Worm (Caenorhabditis elegans) whole organism, L4 larva: ENCODE results near the gene fip-2.
A peak's percentile ranks its signal among the peaks of the same experiment; 100 is the strongest.

Experiments used
- D1046.2 ChIP-seq: fragments of 200-800 bp; sonication (Bioruptor generic); IDR thresholded peaks from 2 replicates; pipeline ENCODE4 v1.3.6; 2022; ENCODE audit warnings: missing genetic modification characterization, missing compliant biosample characterization
- F26F4.8 ChIP-seq: fragments of 200-800 bp; sonication (Bioruptor generic); conservative IDR thresholded peaks from 2 replicates; pipeline ENCODE4 v1.3.6; 2022; ENCODE audit warnings: missing genetic modification characterization, missing compliant biosample characterization
- T26A8.4 ChIP-seq: fragments of 200-800 bp; sonication (Bioruptor generic); IDR thresholded peaks from 2 replicates; pipeline ENCODE4 v1.3.6; 2022; ENCODE audit warnings: missing genetic modification characterization, missing compliant biosample characterization
- ZK337.2 ChIP-seq: fragments of 200-800 bp; sonication (Bioruptor generic); IDR thresholded peaks from 2 replicates; pipeline ENCODE4 v1.3.6; 2022; ENCODE audit warnings: missing genetic modification reagents, missing genetic modification characterization, missing compliant biosample characterization
- ZK546.5 ChIP-seq, 2 experiments: sonication (generic microtip); optimal IDR thresholded peaks; 2 replicates each; lab custom pipeline; 2017; ENCODE audit warnings: missing biosample characterization in 2 of 2, missing genetic modification characterization in 2 of 2
- aha-1 ChIP-seq: fragments of 150-350 bp; peaks from one replicate; lab custom pipeline; 2014; ENCODE audit warnings: missing biosample characterization, missing genetic modification characterization
- ces-1 ChIP-seq: fragments of 150-350 bp; sonication (generic microtip); optimal IDR thresholded peaks from 4 replicates; lab custom pipeline; 2014; ENCODE audit warnings: missing biosample characterization, missing genetic modification reagents, missing genetic modification characterization
- ctbp-1 ChIP-seq: fragments of 200-800 bp; sonication (Bioruptor generic); IDR thresholded peaks from 2 replicates; pipeline ENCODE4 v1.3.6; 2022; ENCODE audit warnings: missing genetic modification reagents, missing genetic modification characterization, missing compliant biosample characterization
- daf-16 ChIP-seq, 3 experiments: sonication (generic microtip); optimal IDR thresholded peaks; 2 replicates each; lab custom pipeline; 2016 to 2017; ENCODE audit warnings: missing genetic modification characterization in 3 of 3, missing genetic modification reagents in 3 of 3, mild to moderate bottlenecking in 2 of 3, missing compliant biosample characterization in 2 of 3, missing biosample characterization in 1 of 3, moderate library complexity in 1 of 3
- dmd-6 ChIP-seq: fragments of 200-800 bp; sonication (Bioruptor generic); IDR thresholded peaks from 2 replicates; pipeline ENCODE4 v1.3.6; 2022; ENCODE audit warnings: missing genetic modification reagents, missing genetic modification characterization, missing compliant biosample characterization
- dmd-9 ChIP-seq: fragments of 200-800 bp; sonication (Bioruptor generic); IDR thresholded peaks from 2 replicates; pipeline ENCODE4 v1.3.6; 2022; ENCODE audit warnings: missing genetic modification reagents, missing genetic modification characterization, missing compliant biosample characterization
- dve-1 ChIP-seq: sonication (generic microtip); optimal IDR thresholded peaks from 2 replicates; lab custom pipeline; 2017; ENCODE audit warnings: antibody characterized with exemption, mild to moderate bottlenecking, missing genetic modification characterization, missing compliant biosample characterization; ENCODE audit not compliant: insufficient read depth
- hlh-11 ChIP-seq: fragments of 200-800 bp; sonication (Bioruptor generic); optimal IDR thresholded peaks from 2 replicates; lab custom pipeline; 2018; ENCODE audit warnings: mild to moderate bottlenecking, missing genetic modification characterization, missing compliant biosample characterization
- hlh-30 ChIP-seq: sonication (generic microtip); optimal IDR thresholded peaks from 2 replicates; lab custom pipeline; 2017; ENCODE audit warnings: antibody characterized with exemption, mild to moderate bottlenecking, missing genetic modification characterization, missing compliant biosample characterization; ENCODE audit not compliant: insufficient read depth
- lim-7 ChIP-seq: fragments of 200-800 bp; sonication (Bioruptor generic); IDR thresholded peaks from 2 replicates; pipeline ENCODE4 v1.3.6; 2022; ENCODE audit warnings: missing genetic modification characterization, missing compliant biosample characterization
- lin-13 ChIP-seq: fragments of 150-350 bp; optimal IDR thresholded peaks from 2 replicates; lab custom pipeline; 2014; ENCODE audit warnings: missing biosample characterization, missing genetic modification reagents, missing genetic modification characterization
- lin-38 ChIP-seq: fragments of 200-800 bp; sonication (Bioruptor generic); IDR thresholded peaks from 2 replicates; pipeline ENCODE4 v1.3.6; 2022; ENCODE audit warnings: missing genetic modification reagents, missing genetic modification characterization, missing compliant biosample characterization
- lsy-2 ChIP-seq, 2 experiments: fragments of 150-350 bp in 1 of 2; sonication (generic microtip) in 1 of 2; optimal IDR thresholded peaks; 2 replicates each; lab custom pipeline; 2014 to 2017; ENCODE audit warnings: missing biosample characterization in 2 of 2, missing genetic modification characterization in 2 of 2
- madf-5 ChIP-seq, 2 experiments: fragments of 200-800 bp; sonication (Bioruptor generic); IDR thresholded peaks; 2 replicates each; pipeline ENCODE4 v1.3.6; 2022; ENCODE audit warnings: missing compliant biosample characterization in 2 of 2, missing genetic modification characterization in 2 of 2
- mdl-1 ChIP-seq, 2 experiments: fragments of 150-350 bp in 1 of 2; sonication (generic microtip) in 1 of 2; optimal IDR thresholded peaks; 2 replicates each; lab custom pipeline; 2014 to 2017; ENCODE audit warnings: missing biosample characterization in 2 of 2, missing genetic modification characterization in 2 of 2
- mdt-29 ChIP-seq: fragments of 200-800 bp; sonication (Bioruptor generic); IDR thresholded peaks from 2 replicates; pipeline ENCODE4 v1.3.6; 2022; ENCODE audit warnings: missing genetic modification reagents, missing genetic modification characterization, missing compliant biosample characterization
- mes-2 ChIP-seq: sonication (generic microtip); optimal IDR thresholded peaks from 2 replicates; lab custom pipeline; 2016; ENCODE audit warnings: missing genotype, mild to moderate bottlenecking, missing genetic modification characterization, missing compliant biosample characterization; ENCODE audit not compliant: poor library complexity, severe bottlenecking
- nhr-10 ChIP-seq: fragments of 150-350 bp; optimal IDR thresholded peaks from 2 replicates; lab custom pipeline; 2014; ENCODE audit warnings: missing biosample characterization, missing genetic modification characterization
- nhr-102 ChIP-seq: sonication (generic microtip); optimal IDR thresholded peaks from 2 replicates; lab custom pipeline; 2016; ENCODE audit warnings: mild to moderate bottlenecking, missing genetic modification characterization, moderate library complexity, missing compliant biosample characterization
- nhr-11 ChIP-seq: fragments of 150-350 bp; optimal IDR thresholded peaks from 2 replicates; lab custom pipeline; 2014; ENCODE audit warnings: missing biosample characterization, missing genetic modification characterization
- nhr-111 ChIP-seq: fragments of 200-800 bp; sonication (Bioruptor generic); optimal IDR thresholded peaks from 2 replicates; lab custom pipeline; 2018; ENCODE audit warnings: mild to moderate bottlenecking, missing genetic modification characterization, missing compliant biosample characterization
- nhr-28 ChIP-seq: fragments of 150-350 bp; optimal IDR thresholded peaks from 2 replicates; lab custom pipeline; 2014; ENCODE audit warnings: missing biosample characterization, missing genetic modification characterization
- nhr-41 ChIP-seq: fragments of 200-800 bp; sonication (Bioruptor generic); IDR thresholded peaks from 2 replicates; pipeline ENCODE4 v1.3.6; 2022; ENCODE audit warnings: missing genetic modification reagents, missing genetic modification characterization, missing compliant biosample characterization
- nhr-42 ChIP-seq: fragments of 200-800 bp; sonication (Bioruptor generic); IDR thresholded peaks from 2 replicates; pipeline ENCODE4 v1.3.6; 2022; ENCODE audit warnings: missing genetic modification characterization, missing compliant biosample characterization
- nhr-77 ChIP-seq: fragments of 150-350 bp; optimal IDR thresholded peaks from 2 replicates; lab custom pipeline; 2014; ENCODE audit warnings: missing biosample characterization, missing genetic modification characterization
- pha-4 ChIP-seq, 2 experiments: fragments of 150-350 bp in 1 of 2; fragments of 200-800 bp in 1 of 2; sonication (Bioruptor generic) in 1 of 2; IDR thresholded peaks in 1 of 2; optimal IDR thresholded peaks in 1 of 2; 2 replicates each; pipeline versions ENCODE4 v1.3.6 to Lab custom; 2014 to 2022; ENCODE audit warnings: missing genetic modification characterization in 2 of 2, missing genetic modification reagents in 2 of 2, missing biosample characterization in 1 of 2, missing compliant biosample characterization in 1 of 2
- tra-1 ChIP-seq: fragments of 200-800 bp; sonication (Bioruptor generic); IDR thresholded peaks from 2 replicates; pipeline ENCODE4 v1.3.6; 2022; ENCODE audit warnings: missing genetic modification reagents, missing genetic modification characterization, missing compliant biosample characterization
- unc-130 ChIP-seq: sonication (generic microtip); optimal IDR thresholded peaks from 2 replicates; lab custom pipeline; 2016; ENCODE audit warnings: missing genetic modification reagents, missing genetic modification characterization, missing compliant biosample characterization
- unc-39 ChIP-seq: sonication (generic microtip); optimal IDR thresholded peaks from 2 replicates; lab custom pipeline; 2017; ENCODE audit warnings: missing biosample characterization, missing genetic modification characterization
- unc-62 ChIP-seq, 3 experiments: fragments of 150-350 bp in 1 of 3; sonication (generic microtip); optimal IDR thresholded peaks in 2 of 3; peaks in 1 of 3; 1 replicate in 1 of 3; 2 replicates in 2 of 3; lab custom pipeline; 2014 to 2017; ENCODE audit warnings: missing biosample characterization in 3 of 3, missing genetic modification characterization in 3 of 3, missing genetic modification reagents in 3 of 3, missing genotype in 1 of 3
- vab-7 ChIP-seq: fragments of 200-800 bp; sonication (Bioruptor generic); IDR thresholded peaks from 2 replicates; pipeline ENCODE4 v1.3.6; 2022; ENCODE audit warnings: missing genetic modification reagents, missing genetic modification characterization, missing compliant biosample characterization
- zfp-2 ChIP-seq: sonication (generic microtip); optimal IDR thresholded peaks from 2 replicates; lab custom pipeline; 2016; ENCODE audit warnings: mild to moderate bottlenecking, missing genetic modification characterization, missing compliant biosample characterization
- ztf-7 ChIP-seq: fragments of 150-350 bp; optimal IDR thresholded peaks from 2 replicates; lab custom pipeline; 2014; ENCODE audit warnings: missing biosample characterization, missing genetic modification characterization

The fip-2 gene

DNA sequence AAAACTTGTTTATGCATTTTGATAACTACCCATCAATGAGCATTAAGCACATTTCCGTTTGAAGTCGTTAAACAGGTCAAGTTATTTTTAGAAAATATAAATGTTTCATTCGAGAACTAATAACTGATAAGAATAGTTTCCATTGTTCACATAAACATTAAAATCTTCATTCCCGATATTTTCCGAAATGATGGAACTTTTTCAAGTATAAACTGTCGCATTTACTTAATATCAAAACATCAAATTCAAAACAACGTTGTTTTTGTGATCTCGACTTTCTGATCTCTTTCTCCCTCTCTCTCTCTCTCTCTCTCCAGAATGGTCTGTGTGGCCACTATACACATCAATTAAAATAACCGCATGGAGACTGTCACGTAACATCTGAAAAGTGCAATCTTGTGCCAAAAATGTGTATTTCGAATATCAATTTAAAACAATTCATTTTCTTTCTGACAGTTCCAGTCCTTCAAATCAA, 6.6 kb downstream of the fip-2 start (continued):
- no peak for TF ChIP-seq zfp-2 (tag; lab: Kevin White, UChicago)

DNA sequence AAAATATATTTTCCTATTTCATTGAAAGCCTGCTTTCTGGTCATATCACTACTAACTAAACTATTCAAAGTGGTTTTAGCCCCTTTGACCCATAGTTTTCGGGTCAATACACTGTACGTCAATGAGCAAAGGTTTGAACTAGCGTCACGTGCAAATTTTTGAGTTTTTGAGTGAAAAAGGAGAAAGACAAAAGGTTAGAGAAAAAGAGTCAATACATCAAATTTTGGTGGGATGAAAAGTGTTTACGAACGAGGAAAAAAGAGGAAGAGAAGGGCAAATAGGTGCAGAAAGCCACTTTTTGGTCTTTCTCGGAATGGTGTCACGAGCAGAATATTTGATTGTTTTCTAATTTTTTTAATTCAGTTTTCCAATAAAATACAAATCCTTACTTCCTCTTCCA, 8.0 kb downstream of the fip-2 start:
- TF ChIP-seq D1046.2 (GFP tag; lab: Robert Waterston, UW), result no peak
- 0 out of 2 replicates have a peak, but pooled peaks have one; percentile 35 for TF ChIP-seq pha-4 (GFP tag; IDR thresholded peaks at IDR 0.05; lab: Robert Waterston, UW)
- no peak for TF ChIP-seq pha-4 (tag; optimal IDR thresholded peaks at IDR 0.05; lab: Kevin White, UChicago)
- TF ChIP-seq nhr-41 (GFP tag; lab: Robert Waterston, UW), result no peak
- TF ChIP-seq mdl-1 (tag; optimal IDR thresholded peaks at IDR 0.05; lab: Kevin White, UChicago), result peak in 1 of 2 experiments; percentile 32
- no peak for TF ChIP-seq F26F4.8 (GFP tag; lab: Robert Waterston, UW)
- no peak for TF ChIP-seq ZK337.2 (GFP tag; lab: Robert Waterston, UW)
- no peak for TF ChIP-seq nhr-102 (tag; lab: Kevin White, UChicago)
- TF ChIP-seq unc-130 (GFP tag; lab: Kevin White, UChicago), result no peak
- peak in 1 of 2 experiments; percentile 25 for TF ChIP-seq lsy-2 (tag; optimal IDR thresholded peaks at IDR 0.05; lab: Kevin White, UChicago)
- peak; percentile 25 for TF ChIP-seq nhr-28 (tag; lab: Kevin White, UChicago)
- TF ChIP-seq dve-1 (tag; lab: Kevin White, UChicago), result peak; percentile 15
- peak; percentile 31 for TF ChIP-seq dmd-6 (GFP tag; lab: Robert Waterston, UW)
- TF ChIP-seq lin-38, result no peak
- peak; percentile 38 for TF ChIP-seq hlh-30 (tag; lab: Kevin White, UChicago)
- no peak for TF ChIP-seq nhr-77
- TF ChIP-seq daf-16 (GFP tag; optimal IDR thresholded peaks at IDR 0.05; lab: Kevin White, UChicago), result no peak
- TF ChIP-seq daf-16 (tag; optimal IDR thresholded peaks at IDR 0.05; lab: Kevin White, UChicago), result peak; percentile 59
- no peak for TF ChIP-seq vab-7
- TF ChIP-seq hlh-11 (tag; lab: Kevin White, UChicago), result peak; percentile 35
- TF ChIP-seq, all 104 proteins: peak for 9

DNA sequence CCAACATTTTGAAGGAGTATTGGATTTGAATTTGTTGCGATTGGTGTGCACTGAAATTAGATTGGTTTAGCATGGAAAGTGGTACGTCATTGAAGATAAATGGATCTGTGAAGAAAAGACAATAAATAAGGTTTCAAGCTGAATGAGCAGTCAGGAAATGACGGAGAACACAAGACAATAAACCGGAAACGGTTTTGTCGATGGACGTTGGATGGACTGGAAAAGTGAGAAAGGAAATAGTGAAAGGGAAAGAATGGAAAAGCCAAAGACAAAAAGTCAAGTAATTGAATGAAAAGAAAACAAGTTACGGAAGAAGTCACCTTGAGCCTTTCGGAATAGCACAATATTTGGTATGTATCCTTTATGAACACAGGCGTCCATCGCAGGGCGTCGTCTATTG, 8.5 kb downstream of the fip-2 start, which contains the start of gene T27E4.7:
Gene T27E4.7 (minus strand): TSS at position 50 of the 400 bp plus-strand sequence.
- TF ChIP-seq nhr-11 (tag; lab: Kevin White, UChicago), result no peak
- no peak for TF ChIP-seq daf-16 (GFP tag; optimal IDR thresholded peaks at IDR 0.05; lab: Kevin White, UChicago)
- peak; percentile 4 for TF ChIP-seq daf-16 (tag; optimal IDR thresholded peaks at IDR 0.05; lab: Kevin White, UChicago)
- peak; percentile 92 for TF ChIP-seq aha-1

ce11 chrV:9078067-9078581, 10.3 kb downstream of the fip-2 start:
- TF ChIP-seq nhr-28 (tag; lab: Kevin White, UChicago), result peak; percentile 66
- TF ChIP-seq dmd-9, result no peak
- peak in 1 of 2 experiments; percentile 53 for TF ChIP-seq unc-62 (GFP tag; optimal IDR thresholded peaks at IDR 0.05 in 1 of 2; lab: Kevin White, UChicago)
- no peak for TF ChIP-seq unc-62 (tag; optimal IDR thresholded peaks at IDR 0.05; lab: Kevin White, UChicago)
- TF ChIP-seq unc-39 (tag; lab: Kevin White, UChicago), result no peak
- no peak for TF ChIP-seq lin-13 (GFP tag; lab: Kevin White, UChicago)
- no peak for TF ChIP-seq ZK546.5 (tag; optimal IDR thresholded peaks at IDR 0.05; lab: Kevin White, UChicago)
- no peak for TF ChIP-seq F26F4.8 (GFP tag; lab: Robert Waterston, UW)
- TF ChIP-seq, all 104 proteins: peak for 2

- TF ChIP-seq nhr-111 (GFP tag; lab: Kevin White, UChicago), result no peak
- TF ChIP-seq ces-1 (GFP tag; lab: Kevin White, UChicago), result no peak
- peak in 1 of 2 experiments; percentile 55 for TF ChIP-seq mdl-1 (tag; optimal IDR thresholded peaks at IDR 0.05; lab: Kevin White, UChicago)
- peak; percentile 33 for TF ChIP-seq mes-2 (tag; lab: Kevin White, UChicago)
- no peak for TF ChIP-seq madf-5 (GFP tag; IDR thresholded peaks at IDR 0.05; lab: Robert Waterston, UW)
- peak; percentile 53 for TF ChIP-seq ztf-7
- no peak for TF ChIP-seq ctbp-1 (GFP tag; lab: Robert Waterston, UW)
- peak; percentile 44; the same call in 1 of the 2 replicates for TF ChIP-seq tra-1
- 0 out of 2 replicates have a peak, but pooled peaks have one; percentile 24 for TF ChIP-seq mdt-29 (GFP tag; lab: Robert Waterston, UW)
- no peak for TF ChIP-seq ZK337.2 (GFP tag; lab: Robert Waterston, UW)
- TF ChIP-seq nhr-10, result no peak
- TF ChIP-seq nhr-42 (GFP tag; lab: Robert Waterston, UW), result no peak
- TF ChIP-seq nhr-102 (tag; lab: Kevin White, UChicago), result peak; percentile 75
- TF ChIP-seq T26A8.4 (GFP tag; lab: Robert Waterston, UW), result 0 out of 2 replicates have a peak, but pooled peaks have one; percentile 37
- peak; percentile 52 for TF ChIP-seq hlh-30 (tag; lab: Kevin White, UChicago)
- no peak for TF ChIP-seq D1046.2 (GFP tag; lab: Robert Waterston, UW)
- no peak for TF ChIP-seq lim-7
Measured at ce11 chrV:9078815-9079525, 11.2 kb downstream of the fip-2 start.
